Worm (Caenorhabditis elegans): ENCODE results near the gene nhr-175.

ce11 chrV:13833951-13834350, 32.5 kb upstream of the nhr-175 start, which contains the start of gene srx-129:
- no peak for TF ChIP-seq ama-1 (optimal IDR thresholded peaks at IDR 0.05)
- no peak for TF ChIP-seq F13C5.2 (tag; optimal IDR thresholded peaks at IDR 0.05)
- TF ChIP-seq B0310.2 (tag; optimal IDR thresholded peaks at IDR 0.05) = no peak
- TF ChIP-seq flt-1 (GFP tag; IDR thresholded peaks at IDR 0.05) = no peak
- no peak for TF ChIP-seq tbx-11 (GFP tag; IDR thresholded peaks at IDR 0.05)
- no peak for TF ChIP-seq ceh-13 (GFP tag; optimal IDR thresholded peaks at IDR 0.05)
- TF ChIP-seq hmg-4 (GFP tag; optimal IDR thresholded peaks at IDR 0.05) = no peak
- TF ChIP-seq tra-4 (tag; optimal IDR thresholded peaks at IDR 0.05) = no peak
- TF ChIP-seq ceh-36 (tag; optimal IDR thresholded peaks at IDR 0.05) = no peak
- TF ChIP-seq tbx-37 (GFP tag; conservative IDR thresholded peaks at IDR 0.05) = no peak
- TF ChIP-seq hnd-1 (tag; optimal IDR thresholded peaks at IDR 0.05) = no peak
- no peak for TF ChIP-seq scrt-1 (GFP tag; IDR thresholded peaks at IDR 0.05)

All from whole organism, early embryonic.